Fruit fly (Drosophila melanogaster): ENCODE data around the gene CG6769.

The CG6769 gene

dm6 chrX:17887208-17887627, 26.4 kb downstream of the CG6769 start, which contains the start of gene mnb (continued):
- TF ChIP-seq Nf-YB (GFP tag; optimal IDR thresholded peaks at IDR 0.05) (no peak), H15 (GFP tag; IDR thresholded peaks at IDR 0.05) (no peak), CG6683 (GFP tag; optimal IDR thresholded peaks at IDR 0.05) (no peak), Doc3 (GFP tag; IDR thresholded peaks at IDR 0.05; ENCODE audit: partially characterized antibody) (peak; percentile 99), CG1529 (GFP tag; optimal IDR thresholded peaks at IDR 0.05) (no peak), CG8359 (GFP tag; optimal IDR thresholded peaks at IDR 0.05; ENCODE audit: borderline replicate concordance) (no peak), CG15696 (tag; optimal IDR thresholded peaks at IDR 0.05) (peak; percentile 12), seq (GFP tag; IDR thresholded peaks at IDR 0.05) (no peak), Sox102F (GFP tag; optimal IDR thresholded peaks at IDR 0.05) (no peak), Lpt (GFP tag; optimal IDR thresholded peaks at IDR 0.05) (no peak), CG9817 (tag; optimal IDR thresholded peaks at IDR 0.05) (no peak), rib (GFP tag; IDR thresholded peaks at IDR 0.05) (no peak), CG18599 (GFP tag; optimal IDR thresholded peaks at IDR 0.05) (no peak), wdn (GFP tag; IDR thresholded peaks at IDR 0.05) (no peak), lab (GFP tag; optimal IDR thresholded peaks at IDR 0.05) (peak; percentile 46), Trl (optimal IDR thresholded peaks at IDR 0.05) (no peak), Trl (GFP tag; optimal IDR thresholded peaks at IDR 0.05) (no peak), gfzf (GFP tag; optimal IDR thresholded peaks at IDR 0.05) (peak; percentile 55), Ada2b (GFP tag; IDR thresholded peaks at IDR 0.05) (no peak), CG6791 (GFP tag; IDR thresholded peaks at IDR 0.05; ENCODE audit: partially characterized antibody) (peak; percentile 98), hbn (GFP tag; IDR thresholded peaks at IDR 0.05; ENCODE audit: partially characterized antibody) (peak; percentile 99), HLH4C (GFP tag; IDR thresholded peaks at IDR 0.05; ENCODE audit: partially characterized antibody) (peak; percentile 99), ind (GFP tag; optimal IDR thresholded peaks at IDR 0.05) (peak; percentile 21), CG8765 (GFP tag; IDR thresholded peaks at IDR 0.05) (no peak), crp (GFP tag; optimal IDR thresholded peaks at IDR 0.05) (no peak), E2f2 (GFP tag; IDR thresholded peaks at IDR 0.05) (peak; percentile 83), toy (GFP tag; IDR thresholded peaks at IDR 0.05) (no peak), B-H1 (GFP tag; IDR thresholded peaks at IDR 0.05) (no peak), cas (GFP tag; IDR thresholded peaks at IDR 0.05) (no peak), lmd (GFP tag; IDR thresholded peaks at IDR 0.05) (no peak), CG10431 (GFP tag; optimal IDR thresholded peaks at IDR 0.05) (no peak), CG13424 (tag; optimal IDR thresholded peaks at IDR 0.05) (peak; percentile 14), sr (GFP tag; IDR thresholded peaks at IDR 0.05) (no peak), CG6854 (GFP tag; optimal IDR thresholded peaks at IDR 0.05) (no peak), tup (GFP tag; optimal IDR thresholded peaks at IDR 0.05) (no peak), CG3281 (GFP tag; optimal IDR thresholded peaks at IDR 0.05) (no peak), Hr51 (GFP tag; optimal IDR thresholded peaks at IDR 0.05) (no peak), sc (optimal IDR thresholded peaks at IDR 0.05) (no peak), sc (GFP tag; optimal IDR thresholded peaks at IDR 0.05) (no peak), lilli (GFP tag; optimal IDR thresholded peaks at IDR 0.05) (peak; percentile 57), CG12155 (GFP tag; optimal IDR thresholded peaks at IDR 0.05) (no peak), Fer1 (GFP tag; optimal IDR thresholded peaks at IDR 0.05) (no peak), Ets97D (GFP tag; optimal IDR thresholded peaks at IDR 0.05) (peak; percentile 68), emc (GFP tag; optimal IDR thresholded peaks at IDR 0.05) (no peak), CG12769 (tag; optimal IDR thresholded peaks at IDR 0.05) (no peak), unpg (GFP tag; optimal IDR thresholded peaks at IDR 0.05) (no peak), al (GFP tag; IDR thresholded peaks at IDR 0.05) (no peak), CG9797 (GFP tag; optimal IDR thresholded peaks at IDR 0.05) (peak; percentile 58), HHEX (GFP tag; optimal IDR thresholded peaks at IDR 0.05) (no peak), BtbVII (GFP tag; optimal IDR thresholded peaks at IDR 0.05) (no peak), Hsf (GFP tag; optimal IDR thresholded peaks at IDR 0.05) (peak; percentile 11)

Data from whole organism, embryonic.